Fruit fly (Drosophila melanogaster): ENCODE measurements around the gene Ir10a.
A peak's percentile ranks its signal among the peaks of the same experiment; 100 is the strongest.

Ir10a gene

DNA sequence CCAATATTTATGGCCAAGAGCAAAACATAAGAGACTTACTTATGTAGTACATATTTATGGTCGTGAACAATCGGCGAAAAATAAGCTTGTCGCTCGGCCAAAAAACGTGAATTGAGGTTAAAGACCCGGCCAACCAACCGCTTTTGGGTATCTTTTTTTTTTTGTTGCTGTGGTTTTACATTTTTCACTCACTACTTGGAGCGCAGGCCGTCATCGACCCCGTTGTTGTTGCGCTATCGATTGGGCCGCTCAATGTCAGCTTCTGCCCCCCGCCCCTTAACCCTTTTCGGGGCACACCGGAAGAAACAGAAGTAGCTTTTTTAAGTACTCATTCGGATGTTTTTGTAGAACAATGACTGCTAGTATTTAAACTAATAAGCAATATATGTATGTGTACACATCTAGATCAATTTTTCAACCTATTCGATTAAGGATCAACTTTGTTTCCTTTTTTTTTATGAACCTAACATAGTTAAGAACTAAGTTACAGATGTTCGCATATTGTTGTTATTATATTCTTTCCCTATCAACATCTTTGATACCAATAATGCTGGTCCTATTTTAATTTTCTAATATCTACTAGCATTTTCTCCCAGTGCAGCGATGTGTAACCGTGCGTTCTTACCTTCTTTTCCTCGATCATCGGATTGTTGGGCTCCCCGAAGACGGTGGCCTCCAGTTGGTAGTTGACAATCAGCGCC lies 27.2 kb upstream of the Ir10a start (continued):
- TF ChIP-seq prd (optimal IDR thresholded peaks at IDR 0.05), result no peak
- TF ChIP-seq prd (GFP tag; IDR thresholded peaks at IDR 0.05), result peak; percentile 64
- no peak for TF ChIP-seq bowl (GFP tag; IDR thresholded peaks at IDR 0.05)
- TF ChIP-seq CG17385 (GFP tag; optimal IDR thresholded peaks at IDR 0.05), result peak; percentile 79
- TF ChIP-seq Blimp-1 (GFP tag; optimal IDR thresholded peaks at IDR 0.05), result peak; percentile 73
- no peak for TF ChIP-seq CG5180 (GFP tag; optimal IDR thresholded peaks at IDR 0.05)
- no peak for TF ChIP-seq sim (GFP tag; IDR thresholded peaks at IDR 0.05)
- TF ChIP-seq CG7372 (GFP tag; IDR thresholded peaks at IDR 0.05), result peak; percentile 60; the same call in 1 of the 2 replicates
- TF ChIP-seq CG10147 (GFP tag; optimal IDR thresholded peaks at IDR 0.05), result peak; percentile 62
- TF ChIP-seq oc (tag; optimal IDR thresholded peaks at IDR 0.05), result no peak
- no peak for TF ChIP-seq Dref (GFP tag; IDR thresholded peaks at IDR 0.05)
- TF ChIP-seq exex (tag; optimal IDR thresholded peaks at IDR 0.05), result no peak
- TF ChIP-seq Nf-YB (GFP tag; optimal IDR thresholded peaks at IDR 0.05), result no peak
- TF ChIP-seq aop (GFP tag; IDR thresholded peaks at IDR 0.05), result no peak
- TF ChIP-seq CG2199 (GFP tag; IDR thresholded peaks at IDR 0.05), result no peak
- no peak for TF ChIP-seq CG18011 (GFP tag; optimal IDR thresholded peaks at IDR 0.05)
- TF ChIP-seq sna (GFP tag; IDR thresholded peaks at IDR 0.05; ENCODE audit: partially characterized antibody), result no peak
- TF ChIP-seq D19A (tag; optimal IDR thresholded peaks at IDR 0.05), result no peak
- no peak for TF ChIP-seq wdn (GFP tag; IDR thresholded peaks at IDR 0.05)
- no peak for TF ChIP-seq sr (GFP tag; IDR thresholded peaks at IDR 0.05)
- TF ChIP-seq nerfin-1 (tag; optimal IDR thresholded peaks at IDR 0.05), result peak; percentile 66
- 0 out of 2 replicates have a peak, but pooled peaks have one; percentile 12 for TF ChIP-seq H2.0 (GFP tag; IDR thresholded peaks at IDR 0.05)
- peak; percentile 50 for TF ChIP-seq CG5245 (GFP tag; optimal IDR thresholded peaks at IDR 0.05)
- peak; percentile 37 for TF ChIP-seq CG10565 (GFP tag; optimal IDR thresholded peaks at IDR 0.05)
- no peak; the same call in 1 of the 2 replicates for TF ChIP-seq CG10366 (GFP tag; IDR thresholded peaks at IDR 0.05)
- peak; percentile 54 for TF ChIP-seq vvl (GFP tag; IDR thresholded peaks at IDR 0.05)
- TF ChIP-seq Sox102F (GFP tag; optimal IDR thresholded peaks at IDR 0.05), result no peak
- TF ChIP-seq CG6175 (GFP tag; IDR thresholded peaks at IDR 0.05), result no peak
- peak; percentile 53 for TF ChIP-seq shn (GFP tag; optimal IDR thresholded peaks at IDR 0.05)
- peak; percentile 83 for TF ChIP-seq CG13424 (tag; optimal IDR thresholded peaks at IDR 0.05)
- peak; percentile 82 for TF ChIP-seq phol (tag; optimal IDR thresholded peaks at IDR 0.05)
- TF ChIP-seq vfl (GFP tag; optimal IDR thresholded peaks at IDR 0.05), result no peak
- no peak for TF ChIP-seq Doc3 (GFP tag; IDR thresholded peaks at IDR 0.05; ENCODE audit: partially characterized antibody)
- no peak for TF ChIP-seq CG17612 (GFP tag; IDR thresholded peaks at IDR 0.05)
- peak; percentile 73 for TF ChIP-seq CG10267 (tag; optimal IDR thresholded peaks at IDR 0.05)
- no peak for TF ChIP-seq CG16779 (GFP tag; IDR thresholded peaks at IDR 0.05)
- TF ChIP-seq sob (GFP tag; IDR thresholded peaks at IDR 0.05), result peak; percentile 51
- TF ChIP-seq slou (GFP tag; optimal IDR thresholded peaks at IDR 0.05), result peak; percentile 26
- no peak for TF ChIP-seq CG15479 (GFP tag; optimal IDR thresholded peaks at IDR 0.05)
- TF ChIP-seq CG7963 (GFP tag; IDR thresholded peaks at IDR 0.05; ENCODE audit: partially characterized antibody), result no peak
- no peak for TF ChIP-seq Poxn (GFP tag; IDR thresholded peaks at IDR 0.05)
- TF ChIP-seq CG8388 (GFP tag; optimal IDR thresholded peaks at IDR 0.05), result peak; percentile 72
- peak; percentile 77 for TF ChIP-seq grau (tag; optimal IDR thresholded peaks at IDR 0.05)
- no peak for TF ChIP-seq bbx (GFP tag; IDR thresholded peaks at IDR 0.05; ENCODE audit: partially characterized antibody)
- TF ChIP-seq CG17568 (GFP tag; optimal IDR thresholded peaks at IDR 0.05), result no peak
- peak; percentile 43 for TF ChIP-seq ftz-f1 (GFP tag; optimal IDR thresholded peaks at IDR 0.05)
- TF ChIP-seq CG2712 (tag; optimal IDR thresholded peaks at IDR 0.05), result peak; percentile 74
- peak; percentile 32 for TF ChIP-seq gro (GFP tag; optimal IDR thresholded peaks at IDR 0.05)
- no peak for TF ChIP-seq Rx (GFP tag; IDR thresholded peaks at IDR 0.05)
- TF ChIP-seq Dek (tag; optimal IDR thresholded peaks at IDR 0.05), result peak; percentile 63
